Worm (Caenorhabditis elegans) whole organism, late embryonic: ENCODE measurements around the gene glrx-22.

Source experiments
- K09A11.1 ChIP-seq: sonication (generic microtip); optimal IDR thresholded peaks from 2 replicates; lab custom pipeline; 2017; ENCODE audit warnings: antibody characterized with exemption, mild to moderate bottlenecking, missing genetic modification characterization, missing compliant biosample characterization; ENCODE audit not compliant: insufficient read depth
- ceh-18 ChIP-seq: sonication (generic microtip); optimal IDR thresholded peaks from 2 replicates; lab custom pipeline; 2016; ENCODE audit warnings: missing genetic modification characterization, missing compliant biosample characterization
- ceh-19 ChIP-seq: fragments of 200-800 bp; sonication (Bioruptor generic); optimal IDR thresholded peaks from 2 replicates; lab custom pipeline; 2018; ENCODE audit warnings: mild to moderate bottlenecking, missing genetic modification characterization, missing compliant biosample characterization
- ceh-24 ChIP-seq: sonication (generic microtip); optimal IDR thresholded peaks from 2 replicates; lab custom pipeline; 2016; ENCODE audit warnings: mild to moderate bottlenecking, missing genetic modification characterization, missing compliant biosample characterization
- ceh-30 ChIP-seq: fragments of 150-350 bp; optimal IDR thresholded peaks from 2 replicates; lab custom pipeline; 2014; ENCODE audit warnings: missing biosample characterization, missing genetic modification characterization
- ceh-31 ChIP-seq: sonication (generic microtip); optimal IDR thresholded peaks from 2 replicates; lab custom pipeline; 2016; ENCODE audit warnings: missing genetic modification characterization, missing compliant biosample characterization
- ceh-34 ChIP-seq: sonication (generic microtip); optimal IDR thresholded peaks from 2 replicates; lab custom pipeline; 2016; ENCODE audit warnings: mild to moderate bottlenecking, missing genetic modification characterization, missing compliant biosample characterization
- ceh-48 ChIP-seq: sonication (generic microtip); optimal IDR thresholded peaks from 2 replicates; lab custom pipeline; 2016; ENCODE audit warnings: missing genetic modification characterization, inconsistent platforms, missing compliant biosample characterization
- ceh-6 ChIP-seq: fragments of 200-800 bp; sonication (Bioruptor generic); optimal IDR thresholded peaks from 2 replicates; lab custom pipeline; 2018; ENCODE audit warnings: mild to moderate bottlenecking, missing genetic modification characterization, missing compliant biosample characterization
- dmd-4 ChIP-seq: sonication (generic microtip); optimal IDR thresholded peaks from 2 replicates; lab custom pipeline; 2016; ENCODE audit warnings: borderline replicate concordance, missing genetic modification characterization, missing compliant biosample characterization
- elt-2 ChIP-seq: sonication (generic microtip); optimal IDR thresholded peaks from 2 replicates; lab custom pipeline; 2016; ENCODE audit warnings: missing genetic modification reagents, missing genetic modification characterization, missing compliant biosample characterization
- ets-4 ChIP-seq: sonication (generic microtip); optimal IDR thresholded peaks from 2 replicates; lab custom pipeline; 2016; ENCODE audit warnings: missing genetic modification characterization, missing compliant biosample characterization
- fax-1 ChIP-seq: sonication (generic microtip); optimal IDR thresholded peaks from 2 replicates; lab custom pipeline; 2016; ENCODE audit warnings: missing genotype, missing genetic modification characterization, missing compliant biosample characterization
- fkh-10 ChIP-seq: fragments of 150-350 bp; optimal IDR thresholded peaks from 2 replicates; lab custom pipeline; 2014; ENCODE audit warnings: missing biosample characterization, missing genetic modification reagents, missing genetic modification characterization
- fkh-6 ChIP-seq: sonication (generic microtip); optimal IDR thresholded peaks from 2 replicates; lab custom pipeline; 2016; ENCODE audit warnings: missing genetic modification characterization, missing compliant biosample characterization
- hlh-6 ChIP-seq: sonication (generic microtip); optimal IDR thresholded peaks from 2 replicates; lab custom pipeline; 2016; ENCODE audit warnings: missing genotype, missing genetic modification characterization, missing compliant biosample characterization
- lim-6 ChIP-seq: sonication (generic microtip); optimal IDR thresholded peaks from 2 replicates; lab custom pipeline; 2016; ENCODE audit warnings: missing genetic modification characterization, missing compliant biosample characterization
- lin-11 ChIP-seq: fragments of 200-800 bp; sonication (Bioruptor generic); optimal IDR thresholded peaks from 2 replicates; lab custom pipeline; 2018; ENCODE audit warnings: mild to moderate bottlenecking, missing genetic modification characterization, missing compliant biosample characterization
- nfya-1 ChIP-seq: sonication (generic microtip); optimal IDR thresholded peaks from 2 replicates; lab custom pipeline; 2017; ENCODE audit warnings: missing genetic modification characterization, mild to moderate bottlenecking, missing compliant biosample characterization, antibody characterized with exemption, moderate library complexity
- odd-2 ChIP-seq: sonication (generic microtip); optimal IDR thresholded peaks from 2 replicates; lab custom pipeline; 2017; ENCODE audit warnings: antibody characterized with exemption, mild to moderate bottlenecking, missing genetic modification characterization, missing compliant biosample characterization
- pat-9 ChIP-seq: fragments of 200-800 bp; sonication (Bioruptor generic); optimal IDR thresholded peaks from 2 replicates; lab custom pipeline; 2018; ENCODE audit warnings: mild to moderate bottlenecking, missing genetic modification characterization, moderate library complexity, missing compliant biosample characterization
- pax-1 ChIP-seq: fragments of 150-350 bp; optimal IDR thresholded peaks from 2 replicates; lab custom pipeline; 2014; ENCODE audit warnings: missing biosample characterization, missing genetic modification characterization
- pha-2 ChIP-seq: sonication (generic microtip); optimal IDR thresholded peaks from 2 replicates; lab custom pipeline; 2017; ENCODE audit warnings: mild to moderate bottlenecking, missing genetic modification characterization, missing compliant biosample characterization
- pha-4 ChIP-seq: fragments of 150-350 bp; optimal IDR thresholded peaks from 2 replicates; lab custom pipeline; 2018; ENCODE audit warnings: missing biosample characterization, missing genetic modification reagents, missing genetic modification characterization
- ref-2 ChIP-seq: sonication (generic microtip); optimal IDR thresholded peaks from 2 replicates; lab custom pipeline; 2016; ENCODE audit warnings: missing genetic modification characterization, missing compliant biosample characterization
- sox-4 ChIP-seq: sonication (generic microtip); optimal IDR thresholded peaks from 2 replicates; lab custom pipeline; 2017; ENCODE audit warnings: mild to moderate bottlenecking, missing genetic modification characterization, inconsistent platforms, missing compliant biosample characterization
- tbx-7 ChIP-seq: sonication (generic microtip); optimal IDR thresholded peaks from 2 replicates; lab custom pipeline; 2016; ENCODE audit warnings: missing genotype, missing genetic modification characterization, missing compliant biosample characterization
- ttx-3 ChIP-seq: sonication (generic microtip); optimal IDR thresholded peaks from 2 replicates; lab custom pipeline; 2016; ENCODE audit warnings: missing genetic modification reagents, missing genetic modification characterization, missing compliant biosample characterization
- unc-3 ChIP-seq, 2 experiments: fragments of 200-800 bp in 1 of 2; sonication (Bioruptor generic) in 1 of 2; sonication (generic microtip) in 1 of 2; conservative IDR thresholded peaks in 1 of 2; optimal IDR thresholded peaks in 1 of 2; 2 replicates each; pipeline versions ENCODE4 v1.3.6 to Lab custom; 2016 to 2022; ENCODE audit warnings: missing compliant biosample characterization in 2 of 2, missing genetic modification characterization in 2 of 2, missing genetic modification reagents in 1 of 2
- unc-42 ChIP-seq: sonication (generic microtip); optimal IDR thresholded peaks from 2 replicates; lab custom pipeline; 2016; ENCODE audit warnings: missing genotype, missing genetic modification characterization, missing compliant biosample characterization
- unc-55 ChIP-seq: sonication (generic microtip); optimal IDR thresholded peaks from 2 replicates; lab custom pipeline; 2017; ENCODE audit warnings: missing biosample characterization, missing genetic modification reagents, missing genetic modification characterization
- unc-86 ChIP-seq: sonication (generic microtip); optimal IDR thresholded peaks from 2 replicates; lab custom pipeline; 2016; ENCODE audit warnings: missing genetic modification characterization, missing compliant biosample characterization
- zip-5 ChIP-seq: sonication (generic microtip); optimal IDR thresholded peaks from 2 replicates; lab custom pipeline; 2016; ENCODE audit warnings: missing genetic modification characterization, missing compliant biosample characterization

glrx-22 gene

DNA sequence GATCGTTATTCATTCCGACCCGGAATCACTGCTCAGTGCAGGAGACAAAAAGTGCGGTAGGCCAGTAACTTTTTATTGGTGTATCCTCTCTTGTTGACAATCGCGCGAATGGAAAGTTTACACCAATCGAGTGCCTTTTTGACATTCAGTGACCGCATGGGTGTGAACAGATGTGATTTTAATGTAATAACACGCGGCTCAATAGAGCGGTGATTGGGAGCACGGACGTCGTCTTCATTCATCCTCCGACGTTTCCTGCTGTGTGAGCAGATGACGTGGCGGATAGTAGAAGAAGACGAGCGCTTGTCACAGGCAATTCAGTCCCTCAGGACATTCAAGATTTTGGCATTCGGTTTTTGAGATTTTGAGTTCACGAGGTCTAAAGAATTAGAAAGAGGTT lies 18.5 kb downstream of the glrx-22 start:
- TF ChIP-seq ref-2: peak; percentile 14
- peak; percentile 24 for TF ChIP-seq nfya-1 (tag; lab: Kevin White, UChicago)
- peak; percentile 65 for TF ChIP-seq unc-42 (tag; lab: Kevin White, UChicago)
- TF ChIP-seq fax-1 (tag; lab: Kevin White, UChicago): no peak

DNA sequence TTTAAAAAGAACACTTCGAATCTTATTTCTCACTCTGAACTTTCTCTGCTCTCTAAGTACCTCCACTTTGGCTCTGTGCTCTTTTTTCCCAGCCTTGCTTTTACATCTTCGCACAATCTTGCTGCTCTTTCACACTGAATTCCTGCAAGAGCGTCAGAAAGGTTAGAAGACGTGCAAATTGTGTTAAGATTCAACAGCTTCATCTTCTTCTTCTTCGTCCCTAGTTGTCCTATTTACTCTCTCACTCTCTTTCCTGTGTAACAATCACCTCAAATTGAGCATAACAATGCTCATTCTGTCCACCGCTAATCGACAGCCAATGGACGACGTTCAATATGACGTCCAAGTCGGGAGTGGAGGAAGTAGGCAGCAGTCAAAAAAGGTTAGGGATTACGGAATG lies 19.6 kb downstream of the glrx-22 start:
- peak; percentile 81 for TF ChIP-seq unc-42 (tag; lab: Kevin White, UChicago)
- TF ChIP-seq pha-2 (tag; lab: Kevin White, UChicago): no peak
- peak; percentile 80 for TF ChIP-seq fkh-10 (GFP tag; lab: Kevin White, UChicago)
- TF ChIP-seq, all 69 proteins: peak for 2

DNA sequence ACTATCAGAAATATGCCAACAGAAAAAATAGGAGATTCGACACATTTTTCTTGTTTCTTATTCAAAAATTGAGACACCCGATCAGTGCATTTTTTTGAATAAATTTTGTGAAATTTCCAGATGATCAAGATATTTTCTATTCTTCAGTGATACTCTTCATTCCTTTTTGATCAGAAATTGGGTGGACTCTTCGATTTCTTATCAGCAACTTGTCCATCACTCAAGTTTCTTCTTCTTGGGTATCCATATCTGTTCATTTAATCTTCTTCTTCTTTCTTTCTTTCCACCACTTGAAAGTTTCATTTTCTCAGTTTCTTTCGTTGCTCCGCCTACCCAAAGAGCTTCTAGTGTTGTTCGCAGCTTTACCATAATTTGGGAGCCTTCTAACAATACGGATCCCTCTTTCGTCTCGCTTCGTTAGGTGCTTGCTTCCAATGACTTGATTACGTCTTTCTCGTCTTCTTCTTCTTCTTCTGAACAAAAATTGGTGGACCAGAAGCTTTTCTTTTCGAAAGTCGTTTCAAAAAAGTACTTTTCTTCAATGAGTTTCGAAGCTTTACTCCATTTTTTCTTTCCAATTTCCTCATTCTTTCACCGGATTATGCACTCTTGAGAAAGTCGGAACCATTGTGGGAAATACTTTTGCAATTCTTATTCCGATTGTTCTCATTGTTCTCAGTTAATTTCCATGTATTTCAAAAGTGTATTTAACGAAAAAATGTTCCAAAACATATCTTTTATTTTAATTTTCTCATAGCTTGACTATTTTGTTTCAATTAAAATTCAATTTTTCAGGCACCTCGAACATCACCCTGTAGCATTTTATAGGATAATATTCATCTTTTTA lies 25.1 kb downstream of the glrx-22 start, which contains the start of gene pct-1:
Gene pct-1, plus strand, starts transcription at position 797 of the 847 bp plus-strand sequence.
- TF ChIP-seq unc-42 (tag; lab: Kevin White, UChicago): peak; percentile 5
- peak; percentile 11 for TF ChIP-seq ceh-31
- TF ChIP-seq ttx-3 (tag; lab: Kevin White, UChicago): no peak
- no peak for TF ChIP-seq ceh-6 (GFP tag; lab: Kevin White, UChicago)

DNA sequence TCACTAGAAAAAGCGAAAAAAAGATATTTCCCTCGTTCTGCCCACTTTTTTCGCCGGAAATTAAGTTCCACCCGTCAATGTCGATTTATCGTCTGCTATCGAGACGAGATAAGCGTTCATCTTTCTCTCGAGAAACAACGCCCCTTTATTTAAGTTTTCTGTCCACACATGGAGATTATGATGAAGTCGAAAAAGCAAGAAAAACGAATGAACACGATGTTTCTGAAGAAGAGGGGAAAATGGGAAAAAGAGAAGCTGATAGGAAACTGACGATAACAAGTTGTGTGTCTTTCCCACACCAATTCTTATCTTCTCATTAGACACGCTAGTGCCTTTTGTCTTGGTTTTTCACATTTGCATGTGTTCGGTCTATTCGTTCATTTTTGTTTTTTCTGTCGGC lies 26.2 kb downstream of the glrx-22 start:
- no peak for TF ChIP-seq ceh-34
- TF ChIP-seq elt-2 (tag; lab: Kevin White, UChicago): peak; percentile 48
- TF ChIP-seq, all 69 proteins: peak for 1

DNA sequence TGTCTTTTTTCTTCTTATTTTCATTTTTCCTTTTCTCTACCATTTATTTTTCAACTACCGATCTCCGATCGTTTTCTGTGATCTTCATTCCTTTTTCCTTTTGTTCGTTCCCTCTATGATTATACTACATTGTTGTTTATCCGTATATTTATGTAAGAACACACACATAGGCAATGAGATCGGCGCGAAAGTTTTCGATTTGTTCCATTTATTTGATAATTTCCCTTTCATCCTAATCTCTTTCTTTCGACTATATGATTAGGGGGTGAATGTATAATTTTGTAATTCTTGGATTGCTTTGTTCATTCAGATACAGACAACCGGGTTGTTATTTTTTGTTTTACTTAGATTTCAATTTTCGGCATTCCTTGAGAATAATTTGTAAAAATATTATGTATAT lies 27.4 kb downstream of the glrx-22 start:
- TF ChIP-seq unc-86 (tag; lab: Kevin White, UChicago) (no peak), hlh-6 (no peak), pax-1 (tag; lab: Kevin White, UChicago) (no peak), ceh-18 (no peak), ceh-24 (no peak), fkh-6 (tag; lab: Kevin White, UChicago) (no peak), lim-6 (tag; lab: Kevin White, UChicago) (no peak), K09A11.1 (no peak), ceh-48 (tag; lab: Kevin White, UChicago) (no peak), odd-2 (tag; lab: Kevin White, UChicago) (no peak), unc-3 (GFP tag; conservative IDR thresholded peaks at IDR 0.05; lab: Robert Waterston, UW) (no peak), unc-3 (tag; optimal IDR thresholded peaks at IDR 0.05; lab: Kevin White, UChicago) (no peak), lin-11 (tag; lab: Kevin White, UChicago) (no peak), ets-4 (tag; lab: Kevin White, UChicago) (no peak), ceh-19 (GFP tag; lab: Kevin White, UChicago) (no peak), pat-9 (tag; lab: Kevin White, UChicago) (no peak), pha-4 (no peak), ceh-30 (tag; lab: Kevin White, UChicago) (no peak), unc-55 (no peak), tbx-7 (tag; lab: Kevin White, UChicago) (no peak)
- TF ChIP-seq, all 69 proteins: peak for 0

- TF ChIP-seq ceh-31: no peak
- TF ChIP-seq zip-5 (tag; lab: Kevin White, UChicago): no peak
- TF ChIP-seq sox-4: no peak
- no peak for TF ChIP-seq dmd-4 (tag; lab: Kevin White, UChicago)
Measured at ce11 chrIV:8171376-8171775, 29.7 kb downstream of the glrx-22 start.
